Fruit fly (Drosophila melanogaster) whole organism, embryonic: ENCODE measurements around the gene Sec8.
A peak's percentile ranks its signal among the peaks of the same experiment; 100 is the strongest.

Experiments
- Asciz ChIP-seq: fragments of 200-800 bp; sonication (Bioruptor generic); optimal IDR thresholded peaks from 2 replicates; lab custom pipeline; 2017; ENCODE audit warnings: missing biosample characterization, mild to moderate bottlenecking, missing genetic modification characterization, missing genetic modification reagents
- CG10462 ChIP-seq: fragments of 200-800 bp; sonication (Bioruptor generic); optimal IDR thresholded peaks from 2 replicates; lab custom pipeline; 2016; ENCODE audit warnings: missing biosample characterization, missing genetic modification characterization
- CG12659 ChIP-seq: fragments of 200-800 bp; sonication (Bioruptor generic); optimal IDR thresholded peaks from 3 replicates; lab custom pipeline; 2017; ENCODE audit warnings: mild to moderate bottlenecking, missing biosample characterization, missing genetic modification reagents, missing genetic modification characterization
- CG14441 ChIP-seq: fragments of 200-800 bp; sonication (Bioruptor generic); IDR thresholded peaks from 2 replicates; pipeline ENCODE4 v1.3.6; 2022; ENCODE audit warnings: missing biosample characterization, missing genetic modification characterization
- CG14710 ChIP-seq: fragments of 200-800 bp; sonication (Bioruptor generic); optimal IDR thresholded peaks from 3 replicates; lab custom pipeline; 2019; ENCODE audit warnings: missing biosample characterization, mild to moderate bottlenecking, missing genetic modification characterization, moderate library complexity
- CG1602 ChIP-seq: fragments of 200-800 bp; sonication (Bioruptor generic); optimal IDR thresholded peaks from 3 replicates; lab custom pipeline; 2016; ENCODE audit warnings: missing biosample characterization, missing genetic modification characterization
- CG17186 ChIP-seq: fragments of 200-800 bp; sonication (Bioruptor generic); optimal IDR thresholded peaks from 3 replicates; lab custom pipeline; 2017; ENCODE audit warnings: missing biosample characterization, missing genetic modification reagents, missing genetic modification characterization
- CG17829 ChIP-seq: fragments of 200-800 bp; optimal IDR thresholded peaks from 2 replicates; lab custom pipeline; 2019; ENCODE audit warnings: missing biosample characterization, mild to moderate bottlenecking, missing genetic modification characterization, moderate library complexity
- CG2875 ChIP-seq: fragments of 200-800 bp; sonication (Bioruptor generic); optimal IDR thresholded peaks from 2 replicates; lab custom pipeline; 2017; ENCODE audit warnings: missing biosample characterization, mild to moderate bottlenecking, missing genetic modification characterization, missing genetic modification reagents
- CG34224 ChIP-seq: fragments of 200-800 bp; sonication (Bioruptor generic); IDR thresholded peaks from 3 replicates; pipeline ENCODE4 v1.3.6; 2022; ENCODE audit warnings: missing biosample characterization, missing genetic modification characterization; ENCODE audit not compliant: partially characterized antibody
- CG4617 ChIP-seq: fragments of 200-800 bp; sonication (Bioruptor generic); optimal IDR thresholded peaks from 3 replicates; lab custom pipeline; 2016; ENCODE audit warnings: missing biosample characterization, missing genetic modification characterization, borderline replicate concordance
- CG4854 ChIP-seq: fragments of 200-800 bp; sonication (Bioruptor generic); optimal IDR thresholded peaks from 2 replicates; lab custom pipeline; 2016; ENCODE audit warnings: missing biosample characterization, missing genetic modification characterization, inconsistent platforms
- CG6175 ChIP-seq: fragments of 200-800 bp; sonication (Bioruptor generic); IDR thresholded peaks from 3 replicates; pipeline ENCODE4 v1.3.6; 2022; ENCODE audit warnings: missing biosample characterization, missing genetic modification characterization
- CG6272 ChIP-seq: fragments of 200-800 bp; sonication (Bioruptor generic); IDR thresholded peaks from 2 replicates; pipeline ENCODE4 v1.3.6; 2022; ENCODE audit warnings: missing biosample characterization, missing genetic modification characterization
- CG7357 ChIP-seq: fragments of 200-800 bp; sonication (Bioruptor generic); IDR thresholded peaks from 3 replicates; pipeline ENCODE4 v1.3.6; 2022; ENCODE audit warnings: missing biosample characterization, missing genetic modification characterization
- CG7556 ChIP-seq: fragments of 200-800 bp; sonication (Bioruptor generic); optimal IDR thresholded peaks from 2 replicates; lab custom pipeline; 2017; ENCODE audit warnings: missing biosample characterization, mild to moderate bottlenecking, missing genetic modification characterization
- CG7786 ChIP-seq: fragments of 200-800 bp; sonication (Bioruptor generic); optimal IDR thresholded peaks from 2 replicates; lab custom pipeline; 2016; ENCODE audit warnings: missing biosample characterization, missing genetic modification characterization
- CG8089 ChIP-seq: fragments of 200-800 bp; sonication (Bioruptor generic); optimal IDR thresholded peaks from 3 replicates; lab custom pipeline; 2016; ENCODE audit warnings: missing biosample characterization, missing genetic modification characterization
- CG8478 ChIP-seq: fragments of >200 bp; optimal IDR thresholded peaks from 2 replicates; lab custom pipeline; 2018
- CG9797 ChIP-seq: fragments of 200-800 bp; sonication (Bioruptor generic); optimal IDR thresholded peaks from 3 replicates; lab custom pipeline; 2018; ENCODE audit warnings: missing biosample characterization, mild to moderate bottlenecking, missing genetic modification characterization
- CG9876 ChIP-seq: fragments of 200-800 bp; sonication (Bioruptor generic); optimal IDR thresholded peaks from 2 replicates; lab custom pipeline; 2016; ENCODE audit warnings: missing biosample characterization, missing genetic modification characterization
- Chrac-16 ChIP-seq: fragments of 200-800 bp; sonication (Bioruptor generic); optimal IDR thresholded peaks from 3 replicates; lab custom pipeline; 2016; ENCODE audit warnings: missing biosample characterization, missing genetic modification characterization
- HLHmδ ChIP-seq: fragments of 200-800 bp; sonication (Bioruptor generic); optimal IDR thresholded peaks from 2 replicates; lab custom pipeline; 2018; ENCODE audit warnings: missing biosample characterization, mild to moderate bottlenecking, missing genetic modification characterization, moderate library complexity
- Hmx ChIP-seq: fragments of 200-800 bp; sonication (Bioruptor generic); optimal IDR thresholded peaks from 2 replicates; lab custom pipeline; 2016; ENCODE audit warnings: missing biosample characterization, missing genetic modification characterization
- Jarid2 ChIP-seq: fragments of 200-800 bp; sonication (Bioruptor generic); optimal IDR thresholded peaks from 3 replicates; lab custom pipeline; 2017; ENCODE audit warnings: mild to moderate bottlenecking, missing biosample characterization, missing genetic modification reagents, missing genetic modification characterization
- Mes4 ChIP-seq: fragments of 200-800 bp; sonication (Bioruptor generic); optimal IDR thresholded peaks from 2 replicates; lab custom pipeline; 2016; ENCODE audit warnings: missing biosample characterization, missing genetic modification characterization
- NK7.1 ChIP-seq: fragments of 200-800 bp; sonication (Bioruptor generic); optimal IDR thresholded peaks from 3 replicates; lab custom pipeline; 2016; ENCODE audit warnings: missing biosample characterization, missing genetic modification characterization
- NfI ChIP-seq: fragments of 200-800 bp; sonication (Bioruptor generic); optimal IDR thresholded peaks from 3 replicates; lab custom pipeline; 2018; ENCODE audit warnings: missing biosample characterization, mild to moderate bottlenecking, missing genetic modification characterization, moderate library complexity
- Side ChIP-seq: fragments of 200-800 bp; sonication (Bioruptor generic); optimal IDR thresholded peaks from 2 replicates; lab custom pipeline; 2016; ENCODE audit warnings: missing biosample characterization, missing genetic modification characterization
- Usf ChIP-seq: fragments of 200-800 bp; sonication (Bioruptor generic); optimal IDR thresholded peaks from 2 replicates; lab custom pipeline; 2017; ENCODE audit warnings: missing genotype, missing biosample characterization, missing genetic modification characterization
- al ChIP-seq: fragments of 200-800 bp; sonication (Bioruptor generic); IDR thresholded peaks from 2 replicates; pipeline ENCODE4 v1.3.6; 2022; ENCODE audit warnings: missing biosample characterization, missing genetic modification characterization
- ase ChIP-seq: fragments of 200-800 bp; sonication (Bioruptor generic); IDR thresholded peaks from 3 replicates; pipeline ENCODE4 v1.3.6; 2022; ENCODE audit warnings: missing biosample characterization, missing genetic modification characterization
- bsh ChIP-seq, 2 experiments: fragments of 200-800 bp; sonication (Bioruptor generic); optimal IDR thresholded peaks; 2 replicates each; lab custom pipeline; 2017 to 2018; ENCODE audit warnings: mild to moderate bottlenecking in 2 of 2, missing biosample characterization in 2 of 2, missing genetic modification characterization in 2 of 2, moderate library complexity in 1 of 2
- chif ChIP-seq, 2 experiments: fragments of 200-800 bp; sonication (Bioruptor generic); optimal IDR thresholded peaks; 3 replicates each; lab custom pipeline; 2016; ENCODE audit warnings: missing biosample characterization in 2 of 2, missing genetic modification characterization in 2 of 2
- dysf ChIP-seq: fragments of 200-800 bp; sonication (Bioruptor generic); IDR thresholded peaks from 3 replicates; pipeline ENCODE4 v1.3.6; 2022; ENCODE audit warnings: missing biosample characterization, missing genetic modification characterization
- ewg ChIP-seq: fragments of 200-800 bp; sonication (Bioruptor generic); optimal IDR thresholded peaks from 3 replicates; lab custom pipeline; 2017; ENCODE audit warnings: mild to moderate bottlenecking, missing biosample characterization, missing genetic modification reagents, missing genetic modification characterization
- fd3F ChIP-seq: fragments of 200-800 bp; sonication (Bioruptor generic); optimal IDR thresholded peaks from 2 replicates; lab custom pipeline; 2018; ENCODE audit warnings: missing biosample characterization, mild to moderate bottlenecking, missing genetic modification characterization, moderate library complexity
- gro ChIP-seq: fragments of 200-800 bp; sonication (Bioruptor generic); optimal IDR thresholded peaks from 2 replicates; lab custom pipeline; 2016; ENCODE audit warnings: missing biosample characterization, missing genetic modification characterization
- hkb ChIP-seq, 2 experiments: fragments of 200-800 bp in 1 of 2; fragments of >200 bp in 1 of 2; sonication (Bioruptor generic) in 1 of 2; IDR thresholded peaks in 1 of 2; optimal IDR thresholded peaks in 1 of 2; 2 replicates each; pipeline versions ENCODE4 v1.3.6 to Lab custom; 2017 to 2022; ENCODE audit warnings: missing biosample characterization in 1 of 2, missing genetic modification characterization in 1 of 2
- lov ChIP-seq, 2 experiments: fragments of 200-800 bp in 1 of 2; fragments of >200 bp in 1 of 2; sonication (Bioruptor generic) in 1 of 2; IDR thresholded peaks in 1 of 2; optimal IDR thresholded peaks in 1 of 2; 2 replicates in 1 of 2; 3 replicates in 1 of 2; pipeline versions ENCODE4 v1.3.6 to Lab custom; 2017 to 2022; ENCODE audit warnings: missing biosample characterization in 1 of 2, missing genetic modification characterization in 1 of 2
- mirr ChIP-seq: fragments of 200-800 bp; sonication (Bioruptor generic); optimal IDR thresholded peaks from 3 replicates; lab custom pipeline; 2018; ENCODE audit warnings: missing biosample characterization, mild to moderate bottlenecking, missing genetic modification characterization
- onecut ChIP-seq: fragments of 200-800 bp; sonication (Bioruptor generic); IDR thresholded peaks from 2 replicates; pipeline ENCODE4 v1.3.6; 2022; ENCODE audit warnings: missing biosample characterization, missing genetic modification characterization
- pho ChIP-seq: fragments of 200-800 bp; sonication (Bioruptor generic); optimal IDR thresholded peaks from 2 replicates; lab custom pipeline; 2016; ENCODE audit warnings: missing biosample characterization, missing genetic modification characterization
- seq ChIP-seq: fragments of 200-800 bp; sonication (Bioruptor generic); IDR thresholded peaks from 2 replicates; pipeline ENCODE4 v1.3.6; 2022; ENCODE audit warnings: missing biosample characterization, missing genetic modification characterization
- sr ChIP-seq: fragments of 200-800 bp; sonication (Bioruptor generic); IDR thresholded peaks from 3 replicates; pipeline ENCODE4 v1.3.6; 2022; ENCODE audit warnings: missing biosample characterization, missing genetic modification characterization
- trem ChIP-seq: fragments of 200-800 bp; optimal IDR thresholded peaks from 3 replicates; lab custom pipeline; 2019; ENCODE audit warnings: missing biosample characterization, mild to moderate bottlenecking, missing genetic modification characterization, moderate library complexity
- zen2 ChIP-seq: fragments of 200-800 bp; sonication (Bioruptor generic); IDR thresholded peaks from 3 replicates; pipeline ENCODE4 v1.3.6; 2022; ENCODE audit warnings: missing biosample characterization, missing genetic modification characterization; ENCODE audit not compliant: partially characterized antibody

Gene Sec8

DNA sequence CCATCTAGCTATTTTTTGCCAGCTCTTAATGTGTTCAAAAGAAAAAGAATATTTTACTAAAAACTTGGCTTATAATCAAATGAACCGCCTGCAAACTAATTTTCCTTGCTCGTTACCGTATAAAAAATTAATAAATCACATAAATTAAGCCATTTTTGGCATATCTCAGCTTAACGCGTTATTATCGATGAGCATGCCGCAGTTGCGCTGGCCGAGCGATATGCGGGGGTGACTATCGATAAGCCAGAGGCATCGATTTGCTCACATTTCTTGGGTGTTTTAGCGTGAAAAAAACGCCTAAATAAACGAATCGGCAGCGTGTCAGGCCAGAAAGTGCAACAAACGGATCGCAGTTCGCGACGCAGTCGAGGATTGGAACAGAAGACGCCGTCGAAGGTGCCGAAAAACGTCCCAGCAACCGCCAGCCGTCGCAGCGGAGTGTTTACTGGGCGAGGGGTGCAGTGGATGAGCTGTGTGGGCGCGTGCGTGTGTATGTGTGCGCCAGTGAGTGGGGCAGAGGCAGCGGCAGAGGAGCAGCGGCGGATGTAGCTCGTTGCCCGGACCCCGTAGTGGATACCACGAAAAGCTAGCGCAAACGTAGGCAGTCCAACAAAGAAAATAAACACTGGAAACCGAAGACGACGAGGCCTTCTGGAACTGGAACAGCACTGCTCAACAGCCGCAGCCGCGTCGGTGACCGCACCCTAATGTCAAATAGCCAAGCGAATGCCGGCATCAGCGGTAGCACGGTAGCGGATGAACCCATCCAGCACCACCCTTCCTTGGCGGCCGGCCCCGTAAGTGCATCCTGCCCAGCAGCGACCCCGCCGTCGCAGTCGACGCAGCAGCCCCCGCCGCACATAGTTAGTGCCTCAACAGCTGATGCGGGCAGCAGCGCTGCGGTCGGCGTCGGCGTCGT is 16.3 kb downstream of the Sec8 start, which contains the start of the genes Sym and Madm (continued):
- TF ChIP-seq CG8478 (lab: Kevin White, UChicago), result peak; percentile 64
- TF ChIP-seq CG14710 (tag; lab: Kevin White, UChicago), result peak; percentile 68
- TF ChIP-seq CG4617 (GFP tag; lab: Kevin White, UChicago), result peak; percentile 95
- TF ChIP-seq Mes4 (GFP tag; lab: Kevin White, UChicago), result no peak
- peak; percentile 7 for TF ChIP-seq CG7556 (GFP tag; lab: Kevin White, UChicago)
- peak; percentile 40 for TF ChIP-seq Chrac-16 (GFP tag; lab: Kevin White, UChicago)
- TF ChIP-seq ase (GFP tag; lab: Robert Waterston, UW), result no peak
- no peak for TF ChIP-seq CG7357 (GFP tag; lab: Robert Waterston, UW)
- no peak for TF ChIP-seq hkb (optimal IDR thresholded peaks at IDR 0.05; lab: Kevin White, UChicago)
- no peak for TF ChIP-seq hkb (GFP tag; IDR thresholded peaks at IDR 0.05; lab: Robert Waterston, UW)
- TF ChIP-seq mirr (GFP tag; lab: Kevin White, UChicago), result no peak
- peak; percentile 45 for TF ChIP-seq al
- TF ChIP-seq CG7786 (GFP tag; lab: Kevin White, UChicago), result peak; percentile 1
- TF ChIP-seq CG34224, result peak; percentile 75
- TF ChIP-seq CG12659 (GFP tag; lab: Kevin White, UChicago), result peak; percentile 56
- TF ChIP-seq CG9876 (GFP tag; lab: Kevin White, UChicago), result peak; percentile 29
- TF ChIP-seq gro, result peak; percentile 63
- TF ChIP-seq CG4854 (GFP tag; lab: Kevin White, UChicago), result peak; percentile 18
- TF ChIP-seq ewg (GFP tag; lab: Kevin White, UChicago), result peak; percentile 83
- no peak for TF ChIP-seq HLHmδ (GFP tag; lab: Kevin White, UChicago)
- no peak for TF ChIP-seq Asciz (GFP tag; lab: Kevin White, UChicago)
- TF ChIP-seq CG6175 (GFP tag; lab: Robert Waterston, UW), result no peak
- peak; percentile 79 for TF ChIP-seq trem (tag; lab: Kevin White, UChicago)
- peak; percentile 42 for TF ChIP-seq pho (GFP tag; lab: Kevin White, UChicago)
- TF ChIP-seq CG1602 (GFP tag; lab: Kevin White, UChicago), result peak; percentile 33
- TF ChIP-seq lov (optimal IDR thresholded peaks at IDR 0.05; lab: Kevin White, UChicago), result no peak
- 0 out of 3 replicates have a peak, but pooled peaks have one; percentile 51 for TF ChIP-seq lov (GFP tag; IDR thresholded peaks at IDR 0.05; lab: Robert Waterston, UW)
- TF ChIP-seq Usf (GFP tag; lab: Kevin White, UChicago), result no peak
- 0 out of 2 replicates have a peak, but pooled peaks have one; percentile 20 for TF ChIP-seq CG14441 (GFP tag; lab: Robert Waterston, UW)
- no peak for TF ChIP-seq Jarid2
- TF ChIP-seq onecut (GFP tag; lab: Robert Waterston, UW), result peak; percentile 46; the same call in 1 of the 2 replicates
- peak in 1 of 2 experiments; percentile 4 for TF ChIP-seq chif (GFP tag; optimal IDR thresholded peaks at IDR 0.05; lab: Kevin White, UChicago)
- TF ChIP-seq sr, result peak; percentile 98
- peak; percentile 5 for TF ChIP-seq Side
- TF ChIP-seq CG17186 (GFP tag; lab: Kevin White, UChicago), result peak; percentile 67
- TF ChIP-seq fd3F (GFP tag; lab: Kevin White, UChicago), result no peak
- TF ChIP-seq NK7.1, result no peak
- peak; percentile 31 for TF ChIP-seq CG17829 (tag; lab: Kevin White, UChicago)
- peak; percentile 70; the same call in 1 of the 3 replicates for TF ChIP-seq zen2 (GFP tag; lab: Robert Waterston, UW)
- TF ChIP-seq bsh (GFP tag; optimal IDR thresholded peaks at IDR 0.05; lab: Kevin White, UChicago), result peak in 1 of 2 experiments; percentile 22
- TF ChIP-seq Hmx (GFP tag; lab: Kevin White, UChicago), result peak; percentile 18
- TF ChIP-seq NfI (GFP tag; lab: Kevin White, UChicago), result peak; percentile 5
- no peak for TF ChIP-seq CG10462 (GFP tag; lab: Kevin White, UChicago)
- TF ChIP-seq CG2875, result no peak
- TF ChIP-seq seq (GFP tag; lab: Robert Waterston, UW), result no peak
- no peak for TF ChIP-seq CG8089 (GFP tag; lab: Kevin White, UChicago)
- TF ChIP-seq dysf (GFP tag; lab: Robert Waterston, UW), result peak; percentile 7; the same call in 1 of the 3 replicates
- peak; percentile 63 for TF ChIP-seq CG9797 (GFP tag; lab: Kevin White, UChicago)
- peak; percentile 53; the same call in 1 of the 2 replicates for TF ChIP-seq CG6272
